Worm (Caenorhabditis elegans): Measurements from ENCODE around the gene R03H10.6.
A peak's percentile ranks its signal among the peaks of the same experiment; 100 is the strongest.

R03H10.6 gene

ce11 chrII:4209071-4209747 lies 35.9 kb upstream of the R03H10.6 start, which contains the start of gene F31D5.6 (continued):
- TF ChIP-seq Y79H2A.3 (GFP tag; conservative IDR thresholded peaks at IDR 0.05) (no peak), sdz-38 (tag; optimal IDR thresholded peaks at IDR 0.05) (no peak), let-526 (GFP tag; IDR thresholded peaks at IDR 0.05) (0 out of 2 replicates have a peak, but pooled peaks have one; percentile 22), tbp1 (GFP tag; optimal IDR thresholded peaks at IDR 0.05) (no peak), F57C9.4 (tag; optimal IDR thresholded peaks at IDR 0.05) (no peak), ztf-22 (GFP tag; optimal IDR thresholded peaks at IDR 0.05) (no peak), attf-6 (GFP tag; IDR thresholded peaks at IDR 0.05) (no peak), K12H6.12 (tag; optimal IDR thresholded peaks at IDR 0.05) (no peak), hmg-1.2 (GFP tag; IDR thresholded peaks at IDR 0.05) (0 out of 2 replicates have a peak, but pooled peaks have one; percentile 12), ztf-28 (GFP tag; IDR thresholded peaks at IDR 0.05) (no peak), atf-7 (tag; optimal IDR thresholded peaks at IDR 0.05) (no peak), attf-3 (GFP tag; conservative IDR thresholded peaks at IDR 0.05) (no peak), aptf-2 (GFP tag; conservative IDR thresholded peaks at IDR 0.05) (no peak), T07F8.4 (tag; optimal IDR thresholded peaks at IDR 0.05) (no peak), lir-1 (GFP tag; conservative IDR thresholded peaks at IDR 0.05) (no peak), B0019.2 (GFP tag; conservative IDR thresholded peaks at IDR 0.05) (no peak), T26A5.8 (tag; optimal IDR thresholded peaks at IDR 0.05) (no peak), akir-1 (GFP tag; optimal IDR thresholded peaks at IDR 0.05) (no peak)

ce11 chrII:4203729-4204184 lies 30.5 kb upstream of the R03H10.6 start, which contains the start of gene mth-1:
TSS of gene mth-1 (minus strand) at chrII:4203779.
- TF ChIP-seq nhr-80 (tag; optimal IDR thresholded peaks at IDR 0.05) (peak; percentile 46), aptf-3 (GFP tag; IDR thresholded peaks at IDR 0.05) (no peak)

- peak; percentile 94 for TF ChIP-seq nhr-80 (tag; optimal IDR thresholded peaks at IDR 0.05)
- TF ChIP-seq B0336.3 (GFP tag; IDR thresholded peaks at IDR 0.05), result 0 out of 2 replicates have a peak, but pooled peaks have one; percentile 34
- no peak for TF ChIP-seq ceh-100 (GFP tag; IDR thresholded peaks at IDR 0.05)
- TF ChIP-seq nfyb-1 (GFP tag; IDR thresholded peaks at IDR 0.05), result peak; percentile 34; the same call in 1 of the 2 replicates
- TF ChIP-seq nhr-27 (tag; optimal IDR thresholded peaks at IDR 0.05), result no peak
- no peak for TF ChIP-seq let-607 (tag; optimal IDR thresholded peaks at IDR 0.05)
- no peak for TF ChIP-seq die-1 (tag; optimal IDR thresholded peaks at IDR 0.05)
- no peak for TF ChIP-seq lin-26 (GFP tag; IDR thresholded peaks at IDR 0.05)
- no peak for TF ChIP-seq T26A5.8 (tag; optimal IDR thresholded peaks at IDR 0.05)
- no peak for TF ChIP-seq hsf-1 (GFP tag; IDR thresholded peaks at IDR 0.05)
- TF ChIP-seq dox-1 (GFP tag; IDR thresholded peaks at IDR 0.05), result peak; percentile 63
- no peak for TF ChIP-seq hrde-1 (tag; optimal IDR thresholded peaks at IDR 0.05; ENCODE audit: borderline replicate concordance)
Observed at ce11 chrII:4194127-4194526, 20.8 kb upstream of the R03H10.6 start, which contains the start of gene mth-2. TSS of gene mth-2 (minus strand) at chrII:4194314.

ce11 chrII:4186364-4186763 lies 13.1 kb upstream of the R03H10.6 start, which contains the start of gene cpna-1:
TSS of gene cpna-1 (plus strand) at chrII:4186664.
- TF ChIP-seq Y79H2A.3 (GFP tag; conservative IDR thresholded peaks at IDR 0.05) (no peak), hsf-1 (GFP tag; IDR thresholded peaks at IDR 0.05) (no peak), T26A5.8 (tag; optimal IDR thresholded peaks at IDR 0.05) (no peak), mel-28 (tag; optimal IDR thresholded peaks at IDR 0.05; ENCODE audit: borderline replicate concordance) (no peak), tlf-1 (GFP tag; optimal IDR thresholded peaks at IDR 0.05) (no peak), akir-1 (GFP tag; optimal IDR thresholded peaks at IDR 0.05) (no peak), mxl-1 (tag; optimal IDR thresholded peaks at IDR 0.05) (no peak), F39B2.1 (GFP tag; IDR thresholded peaks at IDR 0.05) (no peak), unc-130 (GFP tag; optimal IDR thresholded peaks at IDR 0.05) (no peak), B0261.1 (tag; optimal IDR thresholded peaks at IDR 0.05) (no peak), gei-17 (GFP tag; optimal IDR thresholded peaks at IDR 0.05) (no peak)
